Fruit fly (Drosophila melanogaster) whole organism, embryonic: ENCODE data around the gene CG14220.

ENCODE experiments used
- Aef1 ChIP-seq: fragments of 200-800 bp; sonication (Bioruptor generic); IDR thresholded peaks from 3 replicates; pipeline ENCODE4 v1.3.6; 2022; ENCODE audit warnings: missing biosample characterization, missing genetic modification characterization
- Bdp1 ChIP-seq: fragments of 200-800 bp; sonication (Bioruptor generic); optimal IDR thresholded peaks from 3 replicates; lab custom pipeline; 2016; ENCODE audit warnings: missing biosample characterization, missing genetic modification characterization
- Bgb ChIP-seq: fragments of 200-800 bp; sonication (Bioruptor generic); IDR thresholded peaks from 2 replicates; pipeline ENCODE4 v1.3.6; 2022; ENCODE audit warnings: missing biosample characterization, missing genetic modification characterization; ENCODE audit not compliant: partially characterized antibody
- CG10209 ChIP-seq: fragments of 200-800 bp; sonication (Bioruptor generic); optimal IDR thresholded peaks from 3 replicates; lab custom pipeline; 2017; ENCODE audit warnings: missing biosample characterization, mild to moderate bottlenecking, missing genetic modification characterization, missing genetic modification reagents
- CG10431 ChIP-seq: fragments of 200-800 bp; sonication (Bioruptor generic); optimal IDR thresholded peaks from 3 replicates; lab custom pipeline; 2018; ENCODE audit warnings: missing biosample characterization, mild to moderate bottlenecking, missing genetic modification characterization
- CG10543 ChIP-seq: fragments of 200-800 bp; sonication (Bioruptor generic); optimal IDR thresholded peaks from 3 replicates; lab custom pipeline; 2017; ENCODE audit warnings: missing biosample characterization, mild to moderate bottlenecking, missing genetic modification characterization, moderate library complexity
- CG11093 ChIP-seq: fragments of 200-800 bp; sonication (Bioruptor generic); IDR thresholded peaks from 3 replicates; pipeline ENCODE4 v1.3.6; 2022; ENCODE audit warnings: missing biosample characterization, missing genetic modification characterization
- CG12104 ChIP-seq: fragments of 200-800 bp; sonication (Bioruptor generic); optimal IDR thresholded peaks from 3 replicates; lab custom pipeline; 2016; ENCODE audit warnings: missing biosample characterization, missing genetic modification characterization
- CG12219 ChIP-seq: fragments of 200-800 bp; sonication (Bioruptor generic); optimal IDR thresholded peaks from 3 replicates; lab custom pipeline; 2018; ENCODE audit warnings: missing biosample characterization, mild to moderate bottlenecking, missing genetic modification characterization
- CG13424 ChIP-seq: fragments of 200-800 bp; sonication (Bioruptor generic); optimal IDR thresholded peaks from 2 replicates; lab custom pipeline; 2019; ENCODE audit warnings: missing biosample characterization, mild to moderate bottlenecking, missing genetic modification characterization, moderate library complexity
- CG15269 ChIP-seq: fragments of 200-800 bp; sonication (Bioruptor generic); optimal IDR thresholded peaks from 2 replicates; lab custom pipeline; 2018; ENCODE audit warnings: missing biosample characterization, mild to moderate bottlenecking, missing genetic modification characterization, moderate library complexity
- CG16779 ChIP-seq: fragments of 200-800 bp; sonication (Bioruptor generic); IDR thresholded peaks from 2 replicates; pipeline ENCODE4 v1.3.6; 2022; ENCODE audit warnings: missing biosample characterization, missing genetic modification characterization
- CG17361 ChIP-seq: fragments of 200-800 bp; sonication (Bioruptor generic); IDR thresholded peaks from 3 replicates; pipeline ENCODE4 v1.3.6; 2022; ENCODE audit warnings: missing biosample characterization, missing genetic modification characterization
- CG18011 ChIP-seq: fragments of 200-800 bp; sonication (Bioruptor generic); optimal IDR thresholded peaks from 2 replicates; lab custom pipeline; 2017; ENCODE audit warnings: missing biosample characterization, missing genetic modification characterization, mild to moderate bottlenecking, moderate library complexity, missing genotype
- CG18262 ChIP-seq: fragments of 200-800 bp; optimal IDR thresholded peaks from 3 replicates; lab custom pipeline; 2019; ENCODE audit warnings: missing biosample characterization, mild to moderate bottlenecking, missing genetic modification characterization, moderate library complexity
- CG2875 ChIP-seq: fragments of 200-800 bp; sonication (Bioruptor generic); optimal IDR thresholded peaks from 2 replicates; lab custom pipeline; 2017; ENCODE audit warnings: missing biosample characterization, mild to moderate bottlenecking, missing genetic modification characterization, missing genetic modification reagents
- CG3995 ChIP-seq: fragments of 200-800 bp; sonication (Bioruptor generic); optimal IDR thresholded peaks from 3 replicates; lab custom pipeline; 2016; ENCODE audit warnings: missing biosample characterization, missing genetic modification characterization
- CG42726 ChIP-seq: fragments of 200-800 bp; sonication (Bioruptor generic); IDR thresholded peaks from 2 replicates; pipeline ENCODE4 v1.3.6; 2022; ENCODE audit warnings: missing biosample characterization, missing genetic modification characterization; ENCODE audit not compliant: partially characterized antibody
- CG6175 ChIP-seq: fragments of 200-800 bp; sonication (Bioruptor generic); IDR thresholded peaks from 3 replicates; pipeline ENCODE4 v1.3.6; 2022; ENCODE audit warnings: missing biosample characterization, missing genetic modification characterization
- CG6654 ChIP-seq: fragments of 200-800 bp; sonication (Bioruptor generic); optimal IDR thresholded peaks from 2 replicates; lab custom pipeline; 2017; ENCODE audit warnings: missing biosample characterization, mild to moderate bottlenecking, missing genetic modification characterization
- CG7372 ChIP-seq: fragments of 200-800 bp; sonication (Bioruptor generic); IDR thresholded peaks from 2 replicates; pipeline ENCODE4 v1.3.6; 2022; ENCODE audit warnings: missing biosample characterization, missing genetic modification characterization
- CG7928 ChIP-seq: fragments of 200-800 bp; sonication (Bioruptor generic); optimal IDR thresholded peaks from 2 replicates; lab custom pipeline; 2017; ENCODE audit warnings: missing biosample characterization, mild to moderate bottlenecking, missing genetic modification characterization
- CG8089 ChIP-seq: fragments of 200-800 bp; sonication (Bioruptor generic); optimal IDR thresholded peaks from 3 replicates; lab custom pipeline; 2016; ENCODE audit warnings: missing biosample characterization, missing genetic modification characterization
- CG8290 ChIP-seq, 3 experiments: fragments of 200-800 bp; sonication (Bioruptor generic); optimal IDR thresholded peaks; 2 replicates each; lab custom pipeline; 2016 to 2019; ENCODE audit warnings: missing biosample characterization in 3 of 3, missing genetic modification characterization in 3 of 3, mild to moderate bottlenecking in 2 of 3, moderate library complexity in 1 of 3
- Chrac-16 ChIP-seq: fragments of 200-800 bp; sonication (Bioruptor generic); optimal IDR thresholded peaks from 3 replicates; lab custom pipeline; 2016; ENCODE audit warnings: missing biosample characterization, missing genetic modification characterization
- D19A ChIP-seq: fragments of 200-800 bp; optimal IDR thresholded peaks from 3 replicates; lab custom pipeline; 2019; ENCODE audit warnings: missing biosample characterization, mild to moderate bottlenecking, missing genetic modification characterization, moderate library complexity
- Dip2 ChIP-seq: fragments of 200-800 bp; sonication (Bioruptor generic); IDR thresholded peaks from 2 replicates; pipeline ENCODE4 v1.3.6; 2022; ENCODE audit warnings: missing biosample characterization, missing genetic modification characterization
- ERR ChIP-seq: fragments of 200-800 bp; sonication (Bioruptor generic); optimal IDR thresholded peaks from 2 replicates; lab custom pipeline; 2016; ENCODE audit warnings: missing biosample characterization, missing genetic modification characterization
- HLH4C ChIP-seq: fragments of 200-800 bp; sonication (Bioruptor generic); IDR thresholded peaks from 3 replicates; pipeline ENCODE4 v1.3.6; 2022; ENCODE audit warnings: missing biosample characterization, missing genetic modification characterization; ENCODE audit not compliant: partially characterized antibody
- HLH54F ChIP-seq: fragments of 200-800 bp; sonication (Bioruptor generic); optimal IDR thresholded peaks from 3 replicates; lab custom pipeline; 2016; ENCODE audit warnings: missing biosample characterization, missing genetic modification characterization
- Hand ChIP-seq: fragments of 200-800 bp; sonication (Bioruptor generic); optimal IDR thresholded peaks from 2 replicates; lab custom pipeline; 2017; ENCODE audit warnings: mild to moderate bottlenecking, missing biosample characterization, missing genetic modification reagents, missing genetic modification characterization
- Hr51 ChIP-seq, 2 experiments: fragments of 200-800 bp; sonication (Bioruptor generic); optimal IDR thresholded peaks; 2 replicates in 1 of 2; 3 replicates in 1 of 2; lab custom pipeline; 2016 to 2018; ENCODE audit warnings: missing biosample characterization in 2 of 2, missing genetic modification characterization in 2 of 2, mild to moderate bottlenecking in 1 of 2, moderate library complexity in 1 of 2
- Lpt ChIP-seq: fragments of >200 bp; optimal IDR thresholded peaks from 2 replicates; lab custom pipeline; 2018; ENCODE audit warnings: missing biosample characterization, missing genetic modification characterization
- NFAT ChIP-seq: fragments of 200-800 bp; sonication (Bioruptor generic); IDR thresholded peaks from 2 replicates; pipeline ENCODE4 v1.3.6; 2022; ENCODE audit warnings: missing biosample characterization, missing genetic modification characterization
- Nf-YB ChIP-seq: fragments of 200-800 bp; sonication (Bioruptor generic); optimal IDR thresholded peaks from 3 replicates; lab custom pipeline; 2019; ENCODE audit warnings: missing biosample characterization, mild to moderate bottlenecking, missing genetic modification characterization, moderate library complexity
- Rx ChIP-seq: fragments of 200-800 bp; sonication (Bioruptor generic); IDR thresholded peaks from 2 replicates; pipeline ENCODE4 v1.3.6; 2022; ENCODE audit warnings: missing biosample characterization, missing genetic modification characterization
- Xbp1 ChIP-seq: fragments of 200-800 bp; sonication (Bioruptor generic); optimal IDR thresholded peaks from 3 replicates; lab custom pipeline; 2016; ENCODE audit warnings: missing biosample characterization, mild to moderate bottlenecking, missing genetic modification characterization
- al ChIP-seq: fragments of 200-800 bp; sonication (Bioruptor generic); IDR thresholded peaks from 2 replicates; pipeline ENCODE4 v1.3.6; 2022; ENCODE audit warnings: missing biosample characterization, missing genetic modification characterization
- cad ChIP-seq: fragments of >200 bp; optimal IDR thresholded peaks from 2 replicates; lab custom pipeline; 2017; ENCODE audit warnings: missing biosample characterization, missing genetic modification characterization
- cato ChIP-seq: fragments of 200-800 bp; sonication (Bioruptor generic); optimal IDR thresholded peaks from 2 replicates; lab custom pipeline; 2016; ENCODE audit warnings: missing biosample characterization, missing genetic modification characterization, borderline replicate concordance
- fd102C ChIP-seq: fragments of 200-800 bp; sonication (Bioruptor generic); optimal IDR thresholded peaks from 2 replicates; lab custom pipeline; 2018; ENCODE audit warnings: missing biosample characterization, mild to moderate bottlenecking, missing genetic modification characterization, moderate library complexity
- gt ChIP-seq: fragments of 200-800 bp; sonication (Bioruptor generic); IDR thresholded peaks from 2 replicates; pipeline ENCODE4 v1.3.6; 2022; ENCODE audit warnings: missing biosample characterization, missing genetic modification characterization
- otp ChIP-seq: fragments of 200-800 bp; sonication (Bioruptor generic); IDR thresholded peaks from 3 replicates; pipeline ENCODE4, ENCODE4 v1.3.6; 2022; ENCODE audit warnings: missing biosample characterization, missing genetic modification characterization
- scrt ChIP-seq: fragments of 200-800 bp; sonication (Bioruptor generic); optimal IDR thresholded peaks from 2 replicates; lab custom pipeline; 2018; ENCODE audit warnings: missing biosample characterization, mild to moderate bottlenecking, missing genetic modification characterization, moderate library complexity
- sisA ChIP-seq: fragments of 200-800 bp; sonication (Bioruptor generic); IDR thresholded peaks from 2 replicates; pipeline ENCODE4 v1.3.6; 2022; ENCODE audit warnings: missing biosample characterization, missing genetic modification characterization
- slou ChIP-seq: fragments of 200-800 bp; sonication (Bioruptor generic); optimal IDR thresholded peaks from 3 replicates; lab custom pipeline; 2016; ENCODE audit warnings: missing biosample characterization, missing genetic modification characterization
- sna ChIP-seq: fragments of 200-800 bp; sonication (Bioruptor generic); IDR thresholded peaks from 2 replicates; pipeline ENCODE4 v1.3.6; 2022; ENCODE audit warnings: missing biosample characterization, missing genetic modification characterization; ENCODE audit not compliant: partially characterized antibody
- sr ChIP-seq: fragments of 200-800 bp; sonication (Bioruptor generic); IDR thresholded peaks from 3 replicates; pipeline ENCODE4 v1.3.6; 2022; ENCODE audit warnings: missing biosample characterization, missing genetic modification characterization
- stc ChIP-seq: fragments of 200-800 bp; sonication (Bioruptor generic); IDR thresholded peaks from 2 replicates; pipeline ENCODE4 v1.3.6; 2022; ENCODE audit warnings: missing biosample characterization, missing genetic modification characterization

CG14220 gene

DNA sequence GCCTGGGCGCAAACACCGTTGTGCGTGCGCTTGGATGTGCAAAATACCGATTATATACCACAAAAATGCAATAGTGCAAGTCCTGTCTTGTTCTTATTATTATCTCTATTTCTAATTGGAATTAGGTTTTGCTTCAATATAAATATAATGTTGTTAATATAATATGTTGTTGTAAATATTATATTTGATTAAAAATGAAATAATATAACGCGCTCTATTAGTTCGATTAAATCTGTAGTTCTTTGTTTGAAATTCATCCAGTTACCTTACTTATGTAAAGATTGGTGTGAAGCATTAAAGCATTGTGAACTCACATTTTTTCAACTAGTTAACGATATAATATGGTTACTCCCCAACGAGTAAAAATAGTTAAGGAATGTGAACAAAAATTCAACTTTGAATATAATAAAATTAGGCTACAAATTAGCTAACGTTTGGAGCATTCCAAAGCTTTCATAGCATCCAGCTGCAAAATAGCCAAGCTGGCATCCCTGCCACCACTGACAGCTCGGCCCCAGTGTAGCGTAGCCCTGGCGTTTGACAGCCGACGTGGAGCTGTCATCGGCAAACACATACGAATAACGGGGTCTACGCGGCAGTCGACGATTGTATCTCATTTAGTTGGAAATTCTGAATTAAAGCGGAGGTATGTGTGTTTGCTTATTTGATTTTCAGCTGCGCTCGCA, 41.3 kb upstream of the CG14220 start, which contains the start of the genes CG12237 and Sec61gamma (continued):
- TF ChIP-seq al: no peak
- TF ChIP-seq CG6175 (GFP tag; lab: Robert Waterston, UW): 0 out of 3 replicates have a peak, but pooled peaks have one; percentile 7
- TF ChIP-seq CG13424 (tag; lab: Kevin White, UChicago): no peak
- no peak for TF ChIP-seq CG15269 (tag; lab: Kevin White, UChicago)
- TF ChIP-seq Xbp1 (GFP tag; lab: Kevin White, UChicago): peak; percentile 58
- TF ChIP-seq scrt (GFP tag; lab: Kevin White, UChicago): no peak
- no peak for TF ChIP-seq CG6654 (GFP tag; lab: Kevin White, UChicago)
- TF ChIP-seq Aef1 (GFP tag; lab: Robert Waterston, UW): no peak
- no peak for TF ChIP-seq CG10543 (GFP tag; lab: Kevin White, UChicago)
- peak; percentile 33; the same call in 1 of the 2 replicates for TF ChIP-seq CG42726 (GFP tag; lab: Robert Waterston, UW)
- TF ChIP-seq Lpt: no peak
- TF ChIP-seq cato (GFP tag; lab: Kevin White, UChicago): no peak
- TF ChIP-seq ERR: peak; percentile 25
- no peak for TF ChIP-seq CG12104 (GFP tag; lab: Kevin White, UChicago)
- no peak for TF ChIP-seq CG7372 (GFP tag; lab: Robert Waterston, UW)
- no peak for TF ChIP-seq Dip2 (GFP tag; lab: Robert Waterston, UW)
- 0 out of 2 replicates have a peak, but pooled peaks have one; percentile 12 for TF ChIP-seq sisA
- 0 out of 2 replicates have a peak, but pooled peaks have one; percentile 5 for TF ChIP-seq stc (GFP tag; lab: Robert Waterston, UW)
- TF ChIP-seq CG8290 (GFP tag; optimal IDR thresholded peaks at IDR 0.05; lab: Kevin White, UChicago): peak; percentile 7
- peak in 1 of 2 experiments; percentile 78 for TF ChIP-seq CG8290 (tag; optimal IDR thresholded peaks at IDR 0.05; lab: Kevin White, UChicago)
- TF ChIP-seq NFAT: no peak
- peak; percentile 93 for TF ChIP-seq CG7928 (GFP tag; lab: Kevin White, UChicago)
- no peak for TF ChIP-seq Hand (GFP tag; lab: Kevin White, UChicago)
- TF ChIP-seq HLH4C (GFP tag; lab: Robert Waterston, UW): no peak
- TF ChIP-seq Nf-YB (GFP tag; lab: Kevin White, UChicago): peak; percentile 16
- TF ChIP-seq Bgb (GFP tag; lab: Robert Waterston, UW): peak; percentile 30; the same call in 1 of the 2 replicates
- no peak for TF ChIP-seq Hr51 (GFP tag; optimal IDR thresholded peaks at IDR 0.05; lab: Kevin White, UChicago)
- peak; percentile 96 for TF ChIP-seq CG18011 (GFP tag; lab: Kevin White, UChicago)
- TF ChIP-seq CG8089 (GFP tag; lab: Kevin White, UChicago): no peak
- no peak for TF ChIP-seq otp
- no peak for TF ChIP-seq gt
- no peak for TF ChIP-seq cad
- TF ChIP-seq Bdp1 (GFP tag; lab: Kevin White, UChicago): no peak
- TF ChIP-seq CG17361 (GFP tag; lab: Robert Waterston, UW): peak; percentile 48; the same call in 2 of the 3 replicates
- no peak for TF ChIP-seq CG3995
- TF ChIP-seq CG10431: no peak
- TF ChIP-seq CG16779: no peak
- no peak for TF ChIP-seq sna
- no peak for TF ChIP-seq slou (GFP tag; lab: Kevin White, UChicago)
- no peak for TF ChIP-seq D19A (tag; lab: Kevin White, UChicago)
- no peak for TF ChIP-seq CG10209
- TF ChIP-seq CG12219 (GFP tag; lab: Kevin White, UChicago): no peak
- TF ChIP-seq CG2875 (GFP tag; lab: Kevin White, UChicago): no peak
- TF ChIP-seq HLH54F: no peak
- TF ChIP-seq CG18262 (tag; lab: Kevin White, UChicago): no peak
- TF ChIP-seq CG11093 (GFP tag; lab: Robert Waterston, UW): no peak
- no peak for TF ChIP-seq sr (GFP tag; lab: Robert Waterston, UW)
- TF ChIP-seq Rx (GFP tag; lab: Robert Waterston, UW): no peak
- TF ChIP-seq Chrac-16 (GFP tag; lab: Kevin White, UChicago): no peak
- TF ChIP-seq fd102C (GFP tag; lab: Kevin White, UChicago): no peak
